Fruit fly (Drosophila melanogaster) whole organism, embryonic: ENCODE results near the gene CG13033.
A peak's percentile ranks its signal among the peaks of the same experiment; 100 is the strongest.

Experiments
- ATbp ChIP-seq: fragments of 200-800 bp; sonication (Bioruptor generic); optimal IDR thresholded peaks from 2 replicates; lab custom pipeline; 2017; ENCODE audit warnings: missing biosample characterization, mild to moderate bottlenecking, missing genetic modification characterization, missing genetic modification reagents
- Antp ChIP-seq: fragments of 200-800 bp; sonication (Bioruptor generic); optimal IDR thresholded peaks from 3 replicates; lab custom pipeline; 2016; ENCODE audit warnings: missing biosample characterization, missing genetic modification characterization
- Atf-2 ChIP-seq: fragments of 200-800 bp; sonication (Bioruptor generic); optimal IDR thresholded peaks from 2 replicates; lab custom pipeline; 2016; ENCODE audit warnings: missing biosample characterization, missing genetic modification characterization
- Atf6 ChIP-seq: fragments of 200-800 bp; sonication (Bioruptor generic); IDR thresholded peaks from 2 replicates; pipeline ENCODE4 v1.3.6; 2022; ENCODE audit warnings: missing biosample characterization, missing genetic modification characterization
- BEAF-32 ChIP-seq: fragments of 200-800 bp; sonication (Bioruptor generic); optimal IDR thresholded peaks from 3 replicates; lab custom pipeline; 2017; ENCODE audit warnings: missing biosample characterization, missing genetic modification characterization, mild to moderate bottlenecking, moderate library complexity, missing genetic modification reagents
- CG10654 ChIP-seq: fragments of 200-800 bp; sonication (Bioruptor generic); optimal IDR thresholded peaks from 2 replicates; lab custom pipeline; 2016; ENCODE audit warnings: missing biosample characterization, missing genetic modification characterization
- CG10979 ChIP-seq: fragments of 200-800 bp; sonication (Bioruptor generic); optimal IDR thresholded peaks from 2 replicates; lab custom pipeline; 2018; ENCODE audit warnings: missing biosample characterization, mild to moderate bottlenecking, missing genetic modification characterization, moderate library complexity
- CG11504 ChIP-seq: fragments of 200-800 bp; sonication (Bioruptor generic); optimal IDR thresholded peaks from 3 replicates; lab custom pipeline; 2019; ENCODE audit warnings: missing biosample characterization, mild to moderate bottlenecking, missing genetic modification characterization, moderate library complexity
- CG1792 ChIP-seq: fragments of 200-800 bp; sonication (Bioruptor generic); optimal IDR thresholded peaks from 2 replicates; lab custom pipeline; 2016; ENCODE audit warnings: missing biosample characterization, missing genetic modification characterization
- CG2116 ChIP-seq: fragments of 200-800 bp; sonication (Bioruptor generic); optimal IDR thresholded peaks from 3 replicates; lab custom pipeline; 2018; ENCODE audit warnings: missing biosample characterization, mild to moderate bottlenecking, missing genetic modification characterization
- CG30431 ChIP-seq: fragments of 200-800 bp; sonication (Bioruptor generic); optimal IDR thresholded peaks from 2 replicates; lab custom pipeline; 2017; ENCODE audit warnings: missing biosample characterization, missing genetic modification characterization
- CG31365 ChIP-seq: fragments of 200-800 bp; sonication (Bioruptor generic); optimal IDR thresholded peaks from 2 replicates; lab custom pipeline; 2018; ENCODE audit warnings: missing biosample characterization, mild to moderate bottlenecking, missing genetic modification characterization
- CG4730 ChIP-seq: fragments of 200-800 bp; sonication (Bioruptor generic); IDR thresholded peaks from 2 replicates; pipeline ENCODE4 v1.3.6; 2022; ENCODE audit warnings: missing biosample characterization, missing genetic modification characterization
- CG5953 ChIP-seq: fragments of 200-800 bp; sonication (Bioruptor generic); IDR thresholded peaks from 2 replicates; pipeline ENCODE4 v1.3.6; 2022; ENCODE audit warnings: missing biosample characterization, missing genetic modification characterization
- CG6689 ChIP-seq: fragments of 200-800 bp; sonication (Bioruptor generic); IDR thresholded peaks from 2 replicates; pipeline ENCODE4 v1.3.6; 2022; ENCODE audit warnings: missing biosample characterization, missing genetic modification characterization
- CG9215 ChIP-seq: fragments of 200-800 bp; sonication (Bioruptor generic); IDR thresholded peaks from 2 replicates; pipeline ENCODE4 v1.3.6; 2022; ENCODE audit warnings: missing biosample characterization, missing genetic modification characterization
- CG9727 ChIP-seq: fragments of 200-800 bp; sonication (Bioruptor generic); optimal IDR thresholded peaks from 3 replicates; lab custom pipeline; 2017; ENCODE audit warnings: missing biosample characterization, mild to moderate bottlenecking, missing genetic modification characterization
- D19A ChIP-seq: fragments of 200-800 bp; optimal IDR thresholded peaks from 3 replicates; lab custom pipeline; 2019; ENCODE audit warnings: missing biosample characterization, mild to moderate bottlenecking, missing genetic modification characterization, moderate library complexity
- Dip2 ChIP-seq: fragments of 200-800 bp; sonication (Bioruptor generic); IDR thresholded peaks from 2 replicates; pipeline ENCODE4 v1.3.6; 2022; ENCODE audit warnings: missing biosample characterization, missing genetic modification characterization
- Dll ChIP-seq: fragments of 200-800 bp; sonication (Bioruptor generic); IDR thresholded peaks from 4 replicates; pipeline ENCODE4 v1.3.6; 2022; ENCODE audit warnings: missing biosample characterization, missing genetic modification characterization; ENCODE audit not compliant: partially characterized antibody
- Gsc ChIP-seq: fragments of 200-800 bp; sonication (Bioruptor generic); IDR thresholded peaks from 2 replicates; pipeline ENCODE4 v1.3.6; 2022; ENCODE audit warnings: missing biosample characterization, missing genetic modification characterization
- Hmx ChIP-seq: fragments of 200-800 bp; sonication (Bioruptor generic); optimal IDR thresholded peaks from 2 replicates; lab custom pipeline; 2016; ENCODE audit warnings: missing biosample characterization, missing genetic modification characterization
- Hr51 ChIP-seq, 2 experiments: fragments of 200-800 bp; sonication (Bioruptor generic); optimal IDR thresholded peaks; 2 replicates in 1 of 2; 3 replicates in 1 of 2; lab custom pipeline; 2016 to 2018; ENCODE audit warnings: missing biosample characterization in 2 of 2, missing genetic modification characterization in 2 of 2, mild to moderate bottlenecking in 1 of 2, moderate library complexity in 1 of 2
- Hsf ChIP-seq: fragments of 200-800 bp; sonication (Bioruptor generic); optimal IDR thresholded peaks from 3 replicates; lab custom pipeline; 2016; ENCODE audit warnings: missing biosample characterization, missing genetic modification characterization
- Med ChIP-seq: fragments of 200-800 bp; sonication (Bioruptor generic); peaks from one replicate; lab custom pipeline; 2016; ENCODE audit warnings: missing biosample characterization, missing genetic modification characterization, mild to moderate bottlenecking, inconsistent platforms, moderate library complexity
- Ptx1 ChIP-seq: fragments of 200-800 bp; sonication (Bioruptor generic); IDR thresholded peaks from 2 replicates; pipeline ENCODE4 v1.3.6; 2022; ENCODE audit warnings: missing biosample characterization, missing genetic modification characterization
- Tbp ChIP-seq: fragments of >200 bp; optimal IDR thresholded peaks from 2 replicates; lab custom pipeline; 2018; ENCODE audit warnings: missing biosample characterization, missing genetic modification characterization
- Xrp1 ChIP-seq: fragments of 200-800 bp; sonication (Bioruptor generic); IDR thresholded peaks from 2 replicates; pipeline ENCODE4 v1.3.6; 2022; ENCODE audit warnings: missing biosample characterization, missing genetic modification characterization
- ab ChIP-seq: fragments of 200-800 bp; sonication (Bioruptor generic); optimal IDR thresholded peaks from 2 replicates; lab custom pipeline; 2016; ENCODE audit warnings: missing biosample characterization, missing genetic modification characterization
- cas ChIP-seq: fragments of 200-800 bp; sonication (Bioruptor generic); IDR thresholded peaks from 2 replicates; pipeline ENCODE4 v1.3.6; 2022; ENCODE audit warnings: missing biosample characterization, missing genetic modification characterization
- chinmo ChIP-seq: fragments of 200-800 bp; sonication (Bioruptor generic); IDR thresholded peaks from 4 replicates; pipeline ENCODE4 v1.3.6; 2022; ENCODE audit warnings: missing biosample characterization, missing genetic modification characterization; ENCODE audit not compliant: partially characterized antibody
- ci ChIP-seq: fragments of 200-800 bp; sonication (Bioruptor generic); IDR thresholded peaks from 3 replicates; pipeline ENCODE4 v1.3.6; 2022; ENCODE audit warnings: missing biosample characterization, missing genetic modification characterization
- dmrt11E ChIP-seq: fragments of 200-800 bp; sonication (Bioruptor generic); optimal IDR thresholded peaks from 3 replicates; lab custom pipeline; 2018; ENCODE audit warnings: missing biosample characterization, mild to moderate bottlenecking, missing genetic modification characterization, moderate library complexity
- dmrt99B ChIP-seq: fragments of 200-800 bp; sonication (Bioruptor generic); optimal IDR thresholded peaks from 2 replicates; lab custom pipeline; 2018; ENCODE audit warnings: missing biosample characterization, mild to moderate bottlenecking, missing genetic modification characterization, moderate library complexity
- exex ChIP-seq: fragments of 200-800 bp; sonication (Bioruptor generic); optimal IDR thresholded peaks from 4 replicates; lab custom pipeline; 2018; ENCODE audit warnings: missing biosample characterization, mild to moderate bottlenecking, missing genetic modification characterization, moderate library complexity
- eyg ChIP-seq: fragments of 200-800 bp; sonication (Bioruptor generic); optimal IDR thresholded peaks from 3 replicates; lab custom pipeline; 2016; ENCODE audit warnings: missing biosample characterization, missing genetic modification characterization
- fd3F ChIP-seq: fragments of 200-800 bp; sonication (Bioruptor generic); optimal IDR thresholded peaks from 2 replicates; lab custom pipeline; 2018; ENCODE audit warnings: missing biosample characterization, mild to moderate bottlenecking, missing genetic modification characterization, moderate library complexity
- gro ChIP-seq: fragments of 200-800 bp; sonication (Bioruptor generic); optimal IDR thresholded peaks from 2 replicates; lab custom pipeline; 2016; ENCODE audit warnings: missing biosample characterization, missing genetic modification characterization
- gt ChIP-seq: fragments of 200-800 bp; sonication (Bioruptor generic); IDR thresholded peaks from 2 replicates; pipeline ENCODE4 v1.3.6; 2022; ENCODE audit warnings: missing biosample characterization, missing genetic modification characterization
- hkb ChIP-seq, 2 experiments: fragments of 200-800 bp in 1 of 2; fragments of >200 bp in 1 of 2; sonication (Bioruptor generic) in 1 of 2; IDR thresholded peaks in 1 of 2; optimal IDR thresholded peaks in 1 of 2; 2 replicates each; pipeline versions ENCODE4 v1.3.6 to Lab custom; 2017 to 2022; ENCODE audit warnings: missing biosample characterization in 1 of 2, missing genetic modification characterization in 1 of 2
- nmo ChIP-seq: fragments of 200-800 bp; sonication (Bioruptor generic); optimal IDR thresholded peaks from 2 replicates; lab custom pipeline; 2018; ENCODE audit warnings: missing biosample characterization, mild to moderate bottlenecking, missing genetic modification characterization, moderate library complexity
- oc ChIP-seq: fragments of 200-800 bp; sonication (Bioruptor generic); optimal IDR thresholded peaks from 2 replicates; lab custom pipeline; 2018; ENCODE audit warnings: missing biosample characterization, mild to moderate bottlenecking, missing genetic modification characterization, moderate library complexity
- pan ChIP-seq, 4 experiments: fragments of >200 bp in 3 of 4; fragments of 200-800 bp in 1 of 4; sonication (Bioruptor generic) in 1 of 4; optimal IDR thresholded peaks in 3 of 4; IDR thresholded peaks in 1 of 4; 2 replicates each; pipeline versions ENCODE4 v1.3.6 to Lab custom; 2017 to 2022; ENCODE audit warnings: missing biosample characterization in 2 of 4, missing genetic modification characterization in 2 of 4, mixed read lengths in 1 of 4
- pum ChIP-seq: fragments of 200-800 bp; sonication (Bioruptor generic); optimal IDR thresholded peaks from 2 replicates; lab custom pipeline; 2016; ENCODE audit warnings: missing biosample characterization, missing genetic modification characterization
- row ChIP-seq: fragments of 200-800 bp; sonication (Bioruptor generic); IDR thresholded peaks from 3 replicates; pipeline ENCODE4 v1.3.6; 2022; ENCODE audit warnings: missing biosample characterization, missing genetic modification characterization
- sens ChIP-seq: fragments of 200-800 bp; sonication (Bioruptor generic); peaks from one replicate; lab custom pipeline; 2016; ENCODE audit warnings: missing biosample characterization, missing genetic modification characterization
- sim ChIP-seq: fragments of 200-800 bp; sonication (Bioruptor generic); IDR thresholded peaks from 2 replicates; pipeline ENCODE4 v1.3.6; 2022; ENCODE audit warnings: missing biosample characterization, missing genetic modification characterization
- sna ChIP-seq: fragments of 200-800 bp; sonication (Bioruptor generic); IDR thresholded peaks from 2 replicates; pipeline ENCODE4 v1.3.6; 2022; ENCODE audit warnings: missing biosample characterization, missing genetic modification characterization; ENCODE audit not compliant: partially characterized antibody
- sug ChIP-seq: fragments of 200-800 bp; optimal IDR thresholded peaks from 2 replicates; lab custom pipeline; 2019; ENCODE audit warnings: missing biosample characterization, mild to moderate bottlenecking, missing genetic modification characterization, moderate library complexity
- trh ChIP-seq: fragments of 200-800 bp; sonication (Bioruptor generic); optimal IDR thresholded peaks from 2 replicates; lab custom pipeline; 2016; ENCODE audit warnings: missing biosample characterization, missing genetic modification characterization
- yki ChIP-seq: fragments of >200 bp; optimal IDR thresholded peaks from 3 replicates; lab custom pipeline; 2018

Gene CG13033

dm6 chr3L:16566093-16566492, 20.7 kb upstream of the CG13033 start (continued):
- TF ChIP-seq Hr51 (GFP tag; optimal IDR thresholded peaks at IDR 0.05; lab: Kevin White, UChicago) (peak in 1 of 2 experiments; percentile 32), CG11504 (peak; percentile 39), Tbp (GFP tag; lab: Kevin White, UChicago) (no peak), ab (GFP tag; lab: Kevin White, UChicago) (no peak), Hsf (GFP tag; lab: Kevin White, UChicago) (peak; percentile 12), sug (tag; lab: Kevin White, UChicago) (no peak), CG5953 (no peak), CG2116 (GFP tag; lab: Kevin White, UChicago) (no peak), Gsc (GFP tag; lab: Robert Waterston, UW) (no peak), Xrp1 (GFP tag; lab: Robert Waterston, UW) (peak; percentile 51; the same call in 1 of the 2 replicates), Dip2 (no peak), CG4730 (GFP tag; lab: Robert Waterston, UW) (no peak), Atf6 (GFP tag; lab: Robert Waterston, UW) (peak; percentile 25; the same call in 1 of the 2 replicates), trh (no peak), Dll (GFP tag; lab: Robert Waterston, UW) (no peak), CG1792 (no peak), ATbp (GFP tag; lab: Kevin White, UChicago) (no peak), cas (GFP tag; lab: Robert Waterston, UW) (no peak), CG10979 (tag; lab: Kevin White, UChicago) (peak; percentile 43), row (GFP tag; lab: Robert Waterston, UW) (peak; percentile 49), gro (GFP tag; lab: Kevin White, UChicago) (no peak), pan (optimal IDR thresholded peaks at IDR 0.05; lab: Kevin White, UChicago) (no peak), pan (GFP tag; optimal IDR thresholded peaks at IDR 0.05 in 1 of 2, IDR thresholded peaks at IDR 0.05 in 1 of 2) (peak in 1 of 2 experiments; percentile 25), CG30431 (no peak), Hmx (GFP tag; lab: Kevin White, UChicago) (no peak), Med (GFP tag; lab: Kevin White, UChicago) (peak; percentile 70), sim (GFP tag; lab: Robert Waterston, UW) (no peak), Antp (GFP tag; lab: Kevin White, UChicago) (no peak), CG9215 (GFP tag; lab: Robert Waterston, UW) (no peak), dmrt99B (tag; lab: Kevin White, UChicago) (peak; percentile 7), CG10654 (GFP tag; lab: Kevin White, UChicago) (no peak), CG31365 (no peak), CG6689 (GFP tag; lab: Robert Waterston, UW) (no peak), BEAF-32 (GFP tag; lab: Kevin White, UChicago) (no peak), exex (no peak), ci (GFP tag; lab: Robert Waterston, UW) (peak; percentile 31; the same call in 1 of the 3 replicates), fd3F (GFP tag; lab: Kevin White, UChicago) (no peak), Atf-2 (GFP tag; lab: Kevin White, UChicago) (no peak), yki (lab: Kevin White, UChicago) (no peak), sens (GFP tag; lab: Kevin White, UChicago) (peak; percentile 68), chinmo (GFP tag; lab: Robert Waterston, UW) (no peak), hkb (optimal IDR thresholded peaks at IDR 0.05; lab: Kevin White, UChicago) (no peak), hkb (GFP tag; IDR thresholded peaks at IDR 0.05; lab: Robert Waterston, UW) (peak; percentile 49; the same call in 1 of the 2 replicates), nmo (GFP tag; lab: Kevin White, UChicago) (peak; percentile 13), CG9727 (peak; percentile 11), dmrt11E (tag; lab: Kevin White, UChicago) (peak; percentile 34), gt (GFP tag; lab: Robert Waterston, UW) (no peak), oc (tag; lab: Kevin White, UChicago) (no peak), eyg (GFP tag; lab: Kevin White, UChicago) (no peak), sna (GFP tag; lab: Robert Waterston, UW) (no peak), D19A (tag; lab: Kevin White, UChicago) (no peak), pum (GFP tag; lab: Kevin White, UChicago) (no peak), Ptx1 (GFP tag; lab: Robert Waterston, UW) (peak; percentile 23; the same call in 1 of the 2 replicates)
